Fruit fly (Drosophila melanogaster) whole organism, wandering third instar larva: ENCODE results near the gene et.

Source experiments
- Dfd ChIP-seq: fragments of >200 bp; optimal IDR thresholded peaks from 2 replicates; lab custom pipeline; 2017; ENCODE audit warnings: missing biosample characterization, missing genetic modification characterization
- N ChIP-seq: fragments of >200 bp; optimal IDR thresholded peaks from 2 replicates; lab custom pipeline; 2018; ENCODE audit warnings: missing biosample characterization, missing external identifiers, missing genetic modification characterization
- OdsH ChIP-seq: fragments of 200-800 bp; sonication (Bioruptor generic); optimal IDR thresholded peaks from 2 replicates; lab custom pipeline; 2016; ENCODE audit warnings: missing biosample characterization, mild to moderate bottlenecking, missing genetic modification characterization
- Rel ChIP-seq, 2 experiments: fragments of 200-800 bp; sonication (Bioruptor generic) in 1 of 2; optimal IDR thresholded peaks; 2 replicates in 1 of 2; 3 replicates in 1 of 2; lab custom pipeline; 2016 to 2019; ENCODE audit warnings: mild to moderate bottlenecking in 2 of 2, missing biosample characterization in 2 of 2, missing genetic modification characterization in 2 of 2, moderate library complexity in 1 of 2
- Sp1 ChIP-seq: fragments of 200-800 bp; sonication (Bioruptor generic); optimal IDR thresholded peaks from 3 replicates; lab custom pipeline; 2019; ENCODE audit warnings: missing biosample characterization, mild to moderate bottlenecking, missing genetic modification characterization, moderate library complexity
- fru ChIP-seq: fragments of 200-800 bp; sonication (Bioruptor generic); optimal IDR thresholded peaks from 3 replicates; lab custom pipeline; 2016; ENCODE audit warnings: missing biosample characterization, mild to moderate bottlenecking, missing genetic modification characterization
- pan ChIP-seq: fragments of >200 bp; optimal IDR thresholded peaks from 2 replicates; lab custom pipeline; 2017
- usp ChIP-seq: fragments of >200 bp; optimal IDR thresholded peaks from 2 replicates; lab custom pipeline; 2017; ENCODE audit warnings: missing biosample characterization, missing genetic modification characterization
- woc ChIP-seq: sonication (Bioruptor generic); optimal IDR thresholded peaks from 2 replicates; lab custom pipeline; 2016; ENCODE audit warnings: missing biosample characterization, mild to moderate bottlenecking, missing genetic modification characterization

DNA sequence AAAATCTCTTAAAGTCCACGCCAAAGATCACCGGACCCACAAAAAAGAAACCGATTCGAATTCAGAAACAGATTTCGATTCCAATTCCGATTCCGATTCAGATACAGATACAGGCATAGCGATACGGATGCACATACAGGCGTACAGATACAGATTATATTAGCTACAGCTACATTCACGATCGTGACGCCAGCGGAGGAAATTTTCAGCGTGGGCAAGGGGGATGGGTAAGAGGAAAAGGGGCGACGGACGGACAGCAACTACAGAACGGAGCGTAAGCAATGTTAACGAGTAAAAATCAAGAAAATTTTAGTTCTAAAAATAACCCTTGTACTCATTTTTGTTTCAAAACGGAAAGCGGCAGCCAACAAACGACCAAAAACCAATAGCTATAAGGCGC is 41.4 kb upstream of the et start:
- no peak for TF ChIP-seq N (GFP tag; lab: Kevin White, UChicago)
- TF ChIP-seq Rel (GFP tag; optimal IDR thresholded peaks at IDR 0.05; lab: Kevin White, UChicago) = no peak
- no peak for TF ChIP-seq Rel (tag; optimal IDR thresholded peaks at IDR 0.05; lab: Kevin White, UChicago)
- no peak for TF ChIP-seq usp
- TF ChIP-seq Dfd (GFP tag; lab: Kevin White, UChicago) = no peak
- TF ChIP-seq OdsH (GFP tag; lab: Kevin White, UChicago) = no peak
- TF ChIP-seq Sp1 (GFP tag; lab: Kevin White, UChicago) = no peak
- no peak for TF ChIP-seq fru (GFP tag; lab: Kevin White, UChicago)
- TF ChIP-seq woc (GFP tag; lab: Kevin White, UChicago) = no peak
- TF ChIP-seq pan = no peak
